Worm (Caenorhabditis elegans) whole organism, L2 larva: ENCODE measurements around the gene dgat-2.

Source experiments
- ZK546.5 ChIP-seq: sonication (generic microtip); optimal IDR thresholded peaks from 2 replicates; lab custom pipeline; 2017; ENCODE audit warnings: missing biosample characterization, missing genetic modification characterization
- aly-2 ChIP-seq: fragments of 150-350 bp; optimal IDR thresholded peaks from 2 replicates; lab custom pipeline; 2014; ENCODE audit warnings: missing biosample characterization, missing genetic modification characterization
- elt-3 ChIP-seq: sonication (generic microtip); optimal IDR thresholded peaks from 2 replicates; lab custom pipeline; 2017; ENCODE audit warnings: missing biosample characterization, missing genetic modification characterization
- fos-1 ChIP-seq: fragments of 150-350 bp; optimal IDR thresholded peaks from 2 replicates; lab custom pipeline; 2014; ENCODE audit warnings: missing biosample characterization, missing genetic modification characterization
- lin-39 ChIP-seq: fragments of 150-350 bp; optimal IDR thresholded peaks from 2 replicates; lab custom pipeline; 2014; ENCODE audit warnings: missing biosample characterization, missing genetic modification reagents, missing genetic modification characterization
- mdl-1 ChIP-seq, 2 experiments: fragments of 150-350 bp in 1 of 2; sonication (generic microtip) in 1 of 2; optimal IDR thresholded peaks; 2 replicates each; lab custom pipeline; 2017; ENCODE audit warnings: missing biosample characterization in 2 of 2, missing genetic modification characterization in 2 of 2
- nhr-21 ChIP-seq: fragments of 150-350 bp; optimal IDR thresholded peaks from 2 replicates; lab custom pipeline; 2014; ENCODE audit warnings: missing biosample characterization, missing genetic modification characterization
- peb-1 ChIP-seq: fragments of 150-350 bp; optimal IDR thresholded peaks from 2 replicates; lab custom pipeline; 2014; ENCODE audit warnings: missing biosample characterization, missing genetic modification characterization
- unc-39 ChIP-seq: fragments of 150-350 bp; optimal IDR thresholded peaks from 2 replicates; lab custom pipeline; 2014; ENCODE audit warnings: missing biosample characterization, missing genetic modification characterization
- unc-62 ChIP-seq: fragments of 150-350 bp; optimal IDR thresholded peaks from 2 replicates; lab custom pipeline; 2014; ENCODE audit warnings: missing biosample characterization, missing genetic modification reagents, missing genetic modification characterization

DNA sequence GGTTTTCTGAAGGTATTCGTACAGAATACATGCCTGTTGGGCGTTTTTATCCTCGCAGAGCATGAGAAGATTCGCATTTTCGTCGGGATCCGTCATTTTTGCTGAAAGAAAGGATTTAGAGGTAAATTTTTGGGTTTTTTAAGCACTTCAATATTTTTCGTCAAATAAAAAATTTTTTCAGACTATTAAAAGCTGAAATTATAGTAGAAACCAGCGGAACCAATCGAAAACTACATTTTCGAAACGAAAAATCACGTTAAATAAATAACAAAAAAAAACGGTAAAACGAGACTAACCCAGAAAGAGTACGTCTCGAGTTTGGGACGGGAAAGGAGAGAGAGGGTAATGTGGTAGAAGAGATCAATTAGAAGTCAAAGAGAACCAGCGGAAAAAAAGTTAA lies 9.7 kb upstream of the dgat-2 start, which contains the start of gene fbxa-192:
- TF ChIP-seq aly-2 (tag; lab: Kevin White, UChicago) (no peak), fos-1 (tag; lab: Kevin White, UChicago) (no peak), mdl-1 (tag; optimal IDR thresholded peaks at IDR 0.05; lab: Kevin White, UChicago) (no peak), lin-39 (no peak), ZK546.5 (tag; lab: Kevin White, UChicago) (no peak), nhr-21 (no peak), unc-62 (no peak), unc-39 (tag; lab: Kevin White, UChicago) (no peak), peb-1 (tag; lab: Kevin White, UChicago) (no peak), elt-3 (no peak)
